Worm (Caenorhabditis elegans) whole organism, midembryonic: ENCODE results near the gene W05E10.5.

Experiments
- T22C8.4 ChIP-seq: fragments of 200-800 bp; sonication (Bioruptor generic); IDR thresholded peaks from 2 replicates; pipeline ENCODE4 v1.3.6; 2022; ENCODE audit warnings: missing genetic modification characterization, missing compliant biosample characterization
- cog-1 ChIP-seq: sonication (generic microtip); optimal IDR thresholded peaks from 2 replicates; lab custom pipeline; 2016; ENCODE audit warnings: missing genetic modification characterization, missing compliant biosample characterization
- flt-1 ChIP-seq: fragments of 200-800 bp; sonication (Bioruptor generic); IDR thresholded peaks from 2 replicates; pipeline ENCODE4 v1.3.6; 2022; ENCODE audit warnings: missing genetic modification characterization, missing compliant biosample characterization
- klf-2 ChIP-seq: fragments of 200-800 bp; sonication (Bioruptor generic); conservative IDR thresholded peaks from 2 replicates; pipeline ENCODE4 v1.3.6; 2022; ENCODE audit warnings: missing genetic modification reagents, missing genetic modification characterization, missing compliant biosample characterization
- med-1 ChIP-seq: sonication (generic microtip); optimal IDR thresholded peaks from 2 replicates; lab custom pipeline; 2017; ENCODE audit warnings: missing genetic modification characterization, mild to moderate bottlenecking, missing compliant biosample characterization, antibody characterized with exemption, missing genetic modification reagents; ENCODE audit not compliant: insufficient read depth
- ref-1 ChIP-seq: fragments of 200-800 bp; sonication (Bioruptor generic); conservative IDR thresholded peaks from 2 replicates; pipeline ENCODE4 v1.3.6; 2022; ENCODE audit warnings: missing genetic modification reagents, missing genetic modification characterization, missing compliant biosample characterization
- tab-1 ChIP-seq: fragments of 200-800 bp; sonication (Bioruptor generic); IDR thresholded peaks from 2 replicates; pipeline ENCODE4 v1.3.6; 2022; ENCODE audit warnings: missing genetic modification characterization, missing compliant biosample characterization
- ztf-23 ChIP-seq: fragments of 200-800 bp; sonication (Bioruptor generic); IDR thresholded peaks from 2 replicates; pipeline ENCODE4 v1.3.6; 2022; ENCODE audit warnings: missing genetic modification reagents, missing genetic modification characterization, missing compliant biosample characterization
- ztf-29 ChIP-seq: fragments of 200-800 bp; sonication (Bioruptor generic); IDR thresholded peaks from 2 replicates; pipeline ENCODE4 v1.3.6; 2022; ENCODE audit warnings: missing genetic modification reagents, missing genetic modification characterization, missing compliant biosample characterization

Gene W05E10.5

DNA sequence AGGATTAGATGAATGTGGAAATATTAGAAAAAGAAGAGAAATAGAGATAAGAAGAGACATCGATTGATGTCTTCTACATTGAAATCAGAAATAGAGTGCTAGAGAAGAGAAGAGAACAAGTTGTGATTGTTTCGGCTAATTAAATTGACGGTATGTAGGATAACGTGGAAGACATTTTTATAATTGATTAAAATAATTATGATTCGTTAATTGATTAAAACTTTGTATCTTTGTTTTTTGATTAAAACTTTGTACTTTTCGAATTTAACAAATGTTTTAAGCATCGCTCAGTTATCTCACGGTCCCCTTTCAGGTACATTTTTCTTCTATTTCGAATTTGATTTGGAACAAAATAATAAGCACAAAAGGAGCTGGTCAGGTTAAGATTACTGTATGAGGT is 23.0 kb downstream of the W05E10.5 start, which contains the start of gene lgc-44:
lgc-44 (minus strand) TSS at position 101 of the 400 bp plus-strand sequence.
- TF ChIP-seq tab-1 (GFP tag; lab: Robert Waterston, UW) (no peak), ztf-29 (GFP tag; lab: Robert Waterston, UW) (no peak), flt-1 (GFP tag; lab: Robert Waterston, UW) (no peak), ztf-23 (GFP tag; lab: Robert Waterston, UW) (no peak), klf-2 (GFP tag; lab: Robert Waterston, UW) (no peak), cog-1 (tag; lab: Kevin White, UChicago) (no peak), ref-1 (GFP tag; lab: Robert Waterston, UW) (no peak), T22C8.4 (no peak), med-1 (no peak)

DNA sequence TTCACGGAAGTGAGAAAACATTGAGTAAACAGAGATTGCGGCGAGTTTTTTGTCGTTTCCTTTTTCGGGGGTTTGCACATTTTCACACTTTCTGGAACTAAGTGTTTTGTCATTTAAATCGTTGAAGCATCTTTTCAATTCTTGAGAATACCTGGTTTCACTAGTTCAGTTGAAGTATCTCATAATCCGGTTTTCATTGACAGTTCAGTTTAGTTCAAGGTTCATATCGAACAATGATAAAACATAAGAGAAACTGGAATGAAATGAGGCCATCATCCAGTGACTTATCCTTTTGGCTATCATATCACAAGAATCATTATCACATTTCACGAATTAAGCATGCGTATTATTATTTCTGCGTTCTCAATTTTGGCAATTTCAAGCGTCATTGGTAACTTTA is 28.3 kb downstream of the W05E10.5 start, which contains the start of gene F46F3.3:
F46F3.3 (plus strand) TSS at position 301 of the 400 bp plus-strand sequence.
- TF ChIP-seq med-1 (no peak), flt-1 (GFP tag; lab: Robert Waterston, UW) (no peak), ref-1 (GFP tag; lab: Robert Waterston, UW) (no peak), tab-1 (GFP tag; lab: Robert Waterston, UW) (no peak), klf-2 (GFP tag; lab: Robert Waterston, UW) (no peak), T22C8.4 (no peak), cog-1 (tag; lab: Kevin White, UChicago) (no peak), ztf-23 (GFP tag; lab: Robert Waterston, UW) (no peak), ztf-29 (GFP tag; lab: Robert Waterston, UW) (no peak)

DNA sequence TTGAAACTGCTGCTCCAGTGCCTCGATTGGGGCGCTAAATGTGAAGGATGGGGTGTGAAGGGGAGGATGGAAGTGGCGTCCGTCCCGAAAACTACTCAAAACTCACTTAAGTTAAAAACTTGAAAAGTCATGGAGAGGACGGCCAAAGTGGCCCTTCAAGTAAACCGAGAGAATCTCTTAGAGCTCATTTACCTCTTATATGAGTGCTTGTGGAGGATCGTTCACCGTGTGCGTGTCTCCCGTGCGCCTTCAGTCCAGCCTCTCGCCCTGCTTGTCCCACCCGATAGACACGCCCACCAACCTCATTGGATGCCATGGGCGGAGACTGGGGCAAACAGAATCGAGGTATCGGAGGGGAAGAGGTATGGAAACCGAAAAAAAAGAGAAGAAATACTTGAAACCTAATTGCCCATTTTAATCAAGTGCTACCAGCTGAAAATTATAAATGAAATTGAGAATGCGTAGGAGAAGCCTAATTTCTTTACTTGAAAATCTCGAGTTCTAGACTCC is 30.6 kb downstream of the W05E10.5 start, which contains the start of gene ceh-27:
ceh-27 (minus strand) TSS at position 228 of the 510 bp plus-strand sequence.
- TF ChIP-seq flt-1 (GFP tag; lab: Robert Waterston, UW), result no peak
- peak; percentile 26; the same call in 1 of the 2 replicates for TF ChIP-seq ztf-23 (GFP tag; lab: Robert Waterston, UW)

DNA sequence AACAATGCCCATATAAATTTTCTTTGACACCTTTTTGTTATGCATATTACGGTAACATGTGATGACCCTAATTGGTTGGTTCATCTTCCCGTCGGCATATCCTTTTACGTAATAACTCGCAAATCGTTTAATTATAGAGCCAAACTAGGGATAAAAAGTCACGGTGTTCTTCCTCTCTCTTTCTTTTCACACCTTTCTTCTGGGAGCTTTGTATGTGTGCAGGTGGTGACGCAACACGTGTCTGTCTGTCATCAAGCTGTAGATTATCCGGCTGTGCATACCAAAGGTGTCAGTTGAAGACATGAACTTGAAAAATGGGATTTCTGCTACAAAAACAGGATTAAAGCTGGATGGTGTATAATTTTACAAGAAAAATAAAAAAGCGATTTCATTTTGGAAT is 34.9 kb downstream of the W05E10.5 start:
- TF ChIP-seq cog-1 (tag; lab: Kevin White, UChicago), result no peak
- no peak for TF ChIP-seq med-1
- TF ChIP-seq ref-1 (GFP tag; lab: Robert Waterston, UW), result no peak
- TF ChIP-seq T22C8.4, result no peak
- no peak for TF ChIP-seq tab-1 (GFP tag; lab: Robert Waterston, UW)
- TF ChIP-seq ztf-23 (GFP tag; lab: Robert Waterston, UW), result no peak
- TF ChIP-seq ztf-29 (GFP tag; lab: Robert Waterston, UW), result no peak
- no peak for TF ChIP-seq klf-2 (GFP tag; lab: Robert Waterston, UW)
- TF ChIP-seq flt-1 (GFP tag; lab: Robert Waterston, UW), result no peak

DNA sequence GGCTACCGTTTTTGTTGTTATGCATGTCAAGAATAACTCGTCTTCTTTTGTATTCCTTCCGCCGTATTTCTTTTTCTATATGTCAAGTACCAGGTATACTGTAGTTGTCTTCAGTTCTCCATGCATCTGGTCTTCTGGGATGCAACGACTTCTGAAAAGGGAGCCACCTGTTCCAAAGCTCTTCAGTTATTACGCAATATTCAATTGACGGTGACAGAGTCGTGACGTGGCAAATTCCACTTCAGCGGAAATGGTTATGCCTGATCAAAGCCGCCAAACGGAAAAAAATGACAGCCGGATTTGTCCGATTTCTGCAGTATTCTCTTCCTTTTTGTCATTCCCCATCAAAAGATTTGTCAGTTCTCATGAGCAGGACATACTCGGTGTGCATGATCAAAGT is 39.0 kb downstream of the W05E10.5 start:
- TF ChIP-seq ref-1 (GFP tag; lab: Robert Waterston, UW) (no peak), ztf-23 (GFP tag; lab: Robert Waterston, UW) (no peak), med-1 (no peak)

DNA sequence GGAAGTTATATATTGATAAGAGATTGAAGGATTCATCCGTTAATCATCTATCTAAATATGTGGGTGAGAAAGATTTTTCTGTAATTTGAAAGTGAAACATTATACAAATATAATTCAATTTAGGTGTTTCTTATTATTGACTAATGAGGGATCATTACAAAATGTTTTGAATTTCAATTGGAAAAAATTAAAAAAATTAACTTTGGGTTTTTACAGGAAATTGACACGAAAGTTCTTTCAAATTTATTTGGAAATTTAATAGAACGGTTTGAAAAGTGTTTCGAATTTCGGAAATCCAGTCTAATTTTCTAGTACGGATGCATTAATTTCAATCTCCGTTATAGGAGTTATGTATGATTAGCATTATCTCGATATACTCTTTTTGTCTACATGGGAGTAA is 42.4 kb downstream of the W05E10.5 start:
- TF ChIP-seq ztf-29 (GFP tag; lab: Robert Waterston, UW) (no peak), T22C8.4 (no peak), ref-1 (GFP tag; lab: Robert Waterston, UW) (no peak), cog-1 (tag; lab: Kevin White, UChicago) (no peak), ztf-23 (GFP tag; lab: Robert Waterston, UW) (no peak), flt-1 (GFP tag; lab: Robert Waterston, UW) (no peak), tab-1 (GFP tag; lab: Robert Waterston, UW) (no peak), med-1 (no peak), klf-2 (GFP tag; lab: Robert Waterston, UW) (no peak)

DNA sequence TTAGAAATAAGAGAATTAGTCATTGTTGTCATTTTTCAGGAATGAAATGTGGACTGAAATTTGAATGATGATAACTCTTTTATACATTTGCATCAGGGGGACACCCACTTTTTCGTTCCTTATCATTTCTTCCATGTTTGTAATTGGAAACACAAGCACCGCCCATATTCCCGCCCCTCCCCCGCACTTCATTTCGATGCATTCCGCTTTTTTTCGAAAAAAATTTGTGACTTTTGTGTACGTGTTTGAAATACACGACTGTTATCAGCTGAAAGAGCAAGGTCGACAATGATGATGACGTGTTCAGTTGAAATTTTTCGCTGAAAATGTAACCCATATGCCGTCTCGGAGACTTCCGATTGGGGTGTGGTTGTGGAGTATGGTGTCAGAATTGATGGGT is 44.8 kb downstream of the W05E10.5 start, which contains the start of gene zip-10:
zip-10 (minus strand) TSS at position 43 of the 400 bp plus-strand sequence.
- no peak for TF ChIP-seq cog-1 (tag; lab: Kevin White, UChicago)
- TF ChIP-seq klf-2 (GFP tag; lab: Robert Waterston, UW), result no peak
- TF ChIP-seq tab-1 (GFP tag; lab: Robert Waterston, UW), result no peak
- no peak for TF ChIP-seq ztf-23 (GFP tag; lab: Robert Waterston, UW)
- TF ChIP-seq flt-1 (GFP tag; lab: Robert Waterston, UW), result no peak
- no peak for TF ChIP-seq T22C8.4
- no peak for TF ChIP-seq ztf-29 (GFP tag; lab: Robert Waterston, UW)
- TF ChIP-seq ref-1 (GFP tag; lab: Robert Waterston, UW), result no peak
- TF ChIP-seq med-1, result no peak

DNA sequence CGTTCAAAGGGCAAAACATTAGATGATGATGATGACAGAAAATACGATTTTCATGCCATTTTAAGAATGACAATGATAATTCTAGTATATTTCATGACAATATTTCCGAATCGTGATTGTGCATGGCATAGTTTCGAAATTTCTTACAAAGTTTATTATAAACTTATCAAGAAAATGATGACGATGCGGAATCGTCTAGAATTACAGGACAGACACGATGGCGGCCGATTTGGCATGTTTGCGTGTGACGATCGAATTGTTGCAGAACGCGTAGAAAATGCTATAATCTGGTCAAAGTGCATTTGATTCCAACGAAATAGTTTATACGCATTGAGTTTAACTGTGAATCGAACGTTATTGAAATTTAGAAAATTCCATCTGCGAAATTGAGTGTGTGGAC is 46.2 kb downstream of the W05E10.5 start:
- TF ChIP-seq ztf-29 (GFP tag; lab: Robert Waterston, UW), result no peak
- no peak for TF ChIP-seq cog-1 (tag; lab: Kevin White, UChicago)
- TF ChIP-seq klf-2 (GFP tag; lab: Robert Waterston, UW), result no peak
- no peak for TF ChIP-seq ref-1 (GFP tag; lab: Robert Waterston, UW)
- TF ChIP-seq med-1, result no peak
- no peak for TF ChIP-seq flt-1 (GFP tag; lab: Robert Waterston, UW)
- TF ChIP-seq ztf-23 (GFP tag; lab: Robert Waterston, UW), result no peak
- TF ChIP-seq tab-1 (GFP tag; lab: Robert Waterston, UW), result no peak
- no peak for TF ChIP-seq T22C8.4

DNA sequence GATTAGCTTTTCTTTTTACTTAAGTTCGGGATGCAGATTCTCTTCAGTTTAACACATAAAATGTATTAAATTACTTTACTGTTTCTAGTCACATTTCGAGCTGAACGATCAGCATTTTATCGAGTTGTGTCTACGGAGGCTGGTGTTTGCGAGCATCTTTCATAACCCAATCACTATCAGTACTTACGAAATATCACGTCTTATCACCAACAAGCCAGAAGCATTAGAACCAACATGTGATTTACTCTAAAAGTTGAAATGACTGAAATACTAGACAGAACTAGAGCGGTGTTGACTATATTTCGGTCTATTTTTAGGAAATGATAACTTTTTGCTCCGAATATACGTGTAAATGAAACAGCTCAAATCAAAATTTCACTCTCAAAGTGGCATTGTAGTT is 47.1 kb downstream of the W05E10.5 start:
- TF ChIP-seq ztf-29 (GFP tag; lab: Robert Waterston, UW) (no peak), tab-1 (GFP tag; lab: Robert Waterston, UW) (no peak), ztf-23 (GFP tag; lab: Robert Waterston, UW) (no peak), med-1 (no peak), flt-1 (GFP tag; lab: Robert Waterston, UW) (no peak), ref-1 (GFP tag; lab: Robert Waterston, UW) (no peak), cog-1 (tag; lab: Kevin White, UChicago) (no peak), T22C8.4 (no peak), klf-2 (GFP tag; lab: Robert Waterston, UW) (no peak)

DNA sequence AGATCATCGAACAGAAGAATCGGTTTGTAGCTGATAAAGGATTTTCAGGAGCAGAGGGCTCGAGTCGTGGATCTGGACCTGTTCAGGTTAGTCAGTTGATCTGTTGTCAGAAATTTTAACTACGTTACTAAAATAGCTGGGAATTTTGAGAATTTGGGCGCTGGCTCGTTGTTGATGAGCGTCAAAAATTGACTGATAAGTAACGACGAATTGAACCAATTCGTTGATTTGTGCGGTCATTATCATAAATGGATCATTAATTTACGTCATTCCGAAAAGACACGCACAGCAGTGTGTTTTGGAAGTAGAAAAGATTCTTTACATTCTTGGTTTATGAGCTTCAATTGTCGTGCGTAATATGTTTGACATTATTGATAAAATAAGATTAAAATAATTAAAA is 47.7 kb downstream of the W05E10.5 start:
- no peak for TF ChIP-seq cog-1 (tag; lab: Kevin White, UChicago)
- TF ChIP-seq ztf-23 (GFP tag; lab: Robert Waterston, UW), result no peak
- TF ChIP-seq klf-2 (GFP tag; lab: Robert Waterston, UW), result no peak
- TF ChIP-seq T22C8.4, result no peak
- TF ChIP-seq med-1, result no peak
- TF ChIP-seq tab-1 (GFP tag; lab: Robert Waterston, UW), result no peak
- TF ChIP-seq flt-1 (GFP tag; lab: Robert Waterston, UW), result no peak
- TF ChIP-seq ztf-29 (GFP tag; lab: Robert Waterston, UW), result no peak
- TF ChIP-seq ref-1 (GFP tag; lab: Robert Waterston, UW), result no peak
